Fruit fly (Drosophila melanogaster) whole organism, prepupa: ENCODE results near the gene CG44004.

Experiments used
- Blimp-1 ChIP-seq: fragments of 200-800 bp; sonication (Bioruptor generic); optimal IDR thresholded peaks from 3 replicates; lab custom pipeline; 2017; ENCODE audit warnings: missing biosample characterization, missing genetic modification characterization, mild to moderate bottlenecking, moderate library complexity, missing genetic modification reagents
- CG10669 ChIP-seq: fragments of 200-800 bp; sonication (Bioruptor generic); optimal IDR thresholded peaks from 3 replicates; lab custom pipeline; 2018; ENCODE audit warnings: missing biosample characterization, mild to moderate bottlenecking, missing genetic modification characterization, moderate library complexity
- CG11294 ChIP-seq: fragments of 200-800 bp; sonication (Bioruptor generic); IDR thresholded peaks from 2 replicates; pipeline ENCODE4 v1.3.6; 2022; ENCODE audit warnings: missing biosample characterization, missing genetic modification characterization
- CG11762 ChIP-seq: fragments of 200-800 bp; sonication (Bioruptor generic); optimal IDR thresholded peaks from 3 replicates; lab custom pipeline; 2016; ENCODE audit warnings: missing biosample characterization, missing genetic modification characterization; ENCODE audit not compliant: insufficient read depth
- CG11902 ChIP-seq: fragments of 200-800 bp; sonication (Bioruptor generic); optimal IDR thresholded peaks from 3 replicates; lab custom pipeline; 2016; ENCODE audit warnings: missing biosample characterization, missing genetic modification characterization
- CG15336 ChIP-seq: fragments of 200-800 bp; sonication (Bioruptor generic); IDR thresholded peaks from 2 replicates; pipeline ENCODE4 v1.3.6; 2022; ENCODE audit warnings: missing biosample characterization, missing genetic modification characterization
- CG1621 ChIP-seq: fragments of 200-800 bp; sonication (Bioruptor generic); optimal IDR thresholded peaks from 3 replicates; lab custom pipeline; 2018; ENCODE audit warnings: missing biosample characterization, mild to moderate bottlenecking, missing genetic modification characterization
- CG16779 ChIP-seq: fragments of 200-800 bp; sonication (Bioruptor generic); optimal IDR thresholded peaks from 3 replicates; lab custom pipeline; 2017; ENCODE audit warnings: missing biosample characterization, mild to moderate bottlenecking, missing genetic modification characterization
- CG3032 ChIP-seq: fragments of 200-800 bp; optimal IDR thresholded peaks from 2 replicates; lab custom pipeline; 2019; ENCODE audit warnings: missing biosample characterization, mild to moderate bottlenecking, missing genetic modification characterization, moderate library complexity
- CG31627 ChIP-seq: fragments of 200-800 bp; sonication (Bioruptor generic); optimal IDR thresholded peaks from 3 replicates; lab custom pipeline; 2016; ENCODE audit warnings: missing biosample characterization, missing genetic modification characterization
- CG32006 ChIP-seq: fragments of 200-800 bp; sonication (Bioruptor generic); optimal IDR thresholded peaks from 3 replicates; lab custom pipeline; 2017; ENCODE audit warnings: missing biosample characterization, mild to moderate bottlenecking, missing genetic modification characterization
- CG34406 ChIP-seq: fragments of 200-800 bp; sonication (Bioruptor generic); optimal IDR thresholded peaks from 3 replicates; lab custom pipeline; 2016; ENCODE audit warnings: missing biosample characterization, missing genetic modification characterization
- CG4318 ChIP-seq: fragments of 200-800 bp; sonication (Bioruptor generic); optimal IDR thresholded peaks from 3 replicates; lab custom pipeline; 2017; ENCODE audit warnings: missing biosample characterization, mild to moderate bottlenecking, missing genetic modification characterization
- CG6163 ChIP-seq: fragments of 200-800 bp; sonication (Bioruptor generic); IDR thresholded peaks from 3 replicates; pipeline ENCODE4 v1.3.6; 2022; ENCODE audit warnings: missing biosample characterization, missing genetic modification characterization
- CG6276 ChIP-seq: fragments of 200-800 bp; sonication (Bioruptor generic); optimal IDR thresholded peaks from 2 replicates; lab custom pipeline; 2017; ENCODE audit warnings: missing biosample characterization, mild to moderate bottlenecking, missing genetic modification characterization
- CG6808 ChIP-seq: fragments of 200-800 bp; sonication (Bioruptor generic); optimal IDR thresholded peaks from 3 replicates; lab custom pipeline; 2017; ENCODE audit warnings: missing biosample characterization, missing genetic modification characterization, mild to moderate bottlenecking, moderate library complexity, missing genetic modification reagents
- CG7368 ChIP-seq: fragments of 200-800 bp; sonication (Bioruptor generic); optimal IDR thresholded peaks from 3 replicates; lab custom pipeline; 2016; ENCODE audit warnings: missing biosample characterization, missing genetic modification characterization
- CG8119 ChIP-seq: fragments of 200-800 bp; sonication (Bioruptor generic); IDR thresholded peaks from 3 replicates; pipeline ENCODE4 v1.3.6; 2022; ENCODE audit warnings: missing biosample characterization, missing genetic modification characterization
- CG8319 ChIP-seq: fragments of 200-800 bp; sonication (Bioruptor generic); optimal IDR thresholded peaks from 3 replicates; lab custom pipeline; 2016; ENCODE audit warnings: missing biosample characterization, missing genetic modification characterization
- CG8632 ChIP-seq: fragments of 200-800 bp; sonication (Bioruptor generic); optimal IDR thresholded peaks from 3 replicates; lab custom pipeline; 2016; ENCODE audit warnings: missing biosample characterization, missing genetic modification characterization
- Eip93F ChIP-seq: fragments of 200-800 bp; sonication (Bioruptor generic); optimal IDR thresholded peaks from 2 replicates; lab custom pipeline; 2016; ENCODE audit warnings: missing biosample characterization, mild to moderate bottlenecking, missing genetic modification characterization
- Ets21C ChIP-seq: fragments of 200-800 bp; sonication (Bioruptor generic); optimal IDR thresholded peaks from 3 replicates; lab custom pipeline; 2016; ENCODE audit warnings: missing biosample characterization, missing genetic modification characterization
- Ets96B ChIP-seq: fragments of 200-800 bp; optimal IDR thresholded peaks from 2 replicates; lab custom pipeline; 2019; ENCODE audit warnings: missing biosample characterization, mild to moderate bottlenecking, missing genetic modification characterization, moderate library complexity
- Gug ChIP-seq: fragments of 200-800 bp; sonication (Bioruptor generic); IDR thresholded peaks from 2 replicates; pipeline ENCODE4 v1.3.6; 2022; ENCODE audit warnings: missing biosample characterization, missing genetic modification characterization
- Hr38 ChIP-seq: sonication (Bioruptor generic); optimal IDR thresholded peaks from 2 replicates; lab custom pipeline; 2016; ENCODE audit warnings: missing biosample characterization, missing genetic modification characterization
- Hr39 ChIP-seq: fragments of 200-800 bp; sonication (Bioruptor generic); optimal IDR thresholded peaks from 2 replicates; lab custom pipeline; 2016; ENCODE audit warnings: missing biosample characterization, missing genetic modification characterization
- Hr4 ChIP-seq: fragments of 200-800 bp; sonication (Bioruptor generic); optimal IDR thresholded peaks from 3 replicates; lab custom pipeline; 2016; ENCODE audit warnings: missing biosample characterization, missing genetic modification characterization
- Lpt ChIP-seq: fragments of 200-800 bp; sonication (Bioruptor generic); optimal IDR thresholded peaks from 3 replicates; lab custom pipeline; 2016; ENCODE audit warnings: missing biosample characterization, missing genetic modification characterization
- Met ChIP-seq: fragments of 200-800 bp; sonication (Bioruptor generic); optimal IDR thresholded peaks from 3 replicates; lab custom pipeline; 2016; ENCODE audit warnings: missing biosample characterization, missing genetic modification characterization
- OdsH ChIP-seq: fragments of 200-800 bp; sonication (Bioruptor generic); optimal IDR thresholded peaks from 3 replicates; lab custom pipeline; 2016; ENCODE audit warnings: missing biosample characterization, missing genetic modification characterization
- Smox ChIP-seq: fragments of 200-800 bp; sonication (Bioruptor generic); optimal IDR thresholded peaks from 3 replicates; lab custom pipeline; 2016; ENCODE audit warnings: missing biosample characterization, missing genetic modification characterization
- Sox102F ChIP-seq: fragments of 200-800 bp; sonication (Bioruptor generic); optimal IDR thresholded peaks from 2 replicates; lab custom pipeline; 2016; ENCODE audit warnings: missing biosample characterization, mild to moderate bottlenecking, missing genetic modification characterization
- Sox14 ChIP-seq: fragments of 200-800 bp; sonication (Bioruptor generic); optimal IDR thresholded peaks from 3 replicates; lab custom pipeline; 2016; ENCODE audit warnings: missing biosample characterization, missing genetic modification characterization
- achi ChIP-seq: fragments of 200-800 bp; sonication (Bioruptor generic); optimal IDR thresholded peaks from 3 replicates; lab custom pipeline; 2016; ENCODE audit warnings: missing biosample characterization, missing genetic modification characterization
- acj6 ChIP-seq: fragments of 200-800 bp; sonication (Bioruptor generic); optimal IDR thresholded peaks from 3 replicates; lab custom pipeline; 2016; ENCODE audit warnings: missing biosample characterization, missing genetic modification characterization
- cyc ChIP-seq: fragments of 200-800 bp; sonication (Bioruptor generic); optimal IDR thresholded peaks from 3 replicates; lab custom pipeline; 2016; ENCODE audit warnings: missing biosample characterization, missing genetic modification characterization
- dac ChIP-seq: fragments of 200-800 bp; sonication (Bioruptor generic); optimal IDR thresholded peaks from 2 replicates; lab custom pipeline; 2017; ENCODE audit warnings: missing biosample characterization, mild to moderate bottlenecking, missing genetic modification characterization
- dsx ChIP-seq: fragments of 200-800 bp; optimal IDR thresholded peaks from 3 replicates; lab custom pipeline; 2019; ENCODE audit warnings: missing biosample characterization, mild to moderate bottlenecking, missing genetic modification characterization, moderate library complexity; ENCODE audit not compliant: poor library complexity, severe bottlenecking
- eg ChIP-seq: fragments of 200-800 bp; sonication (Bioruptor generic); IDR thresholded peaks from 3 replicates; pipeline ENCODE4 v1.3.6; 2022; ENCODE audit warnings: missing biosample characterization, missing genetic modification characterization
- esn ChIP-seq: fragments of 200-800 bp; sonication (Bioruptor generic); optimal IDR thresholded peaks from 2 replicates; lab custom pipeline; 2016; ENCODE audit warnings: missing biosample characterization, mild to moderate bottlenecking, missing genetic modification characterization, moderate library complexity
- fd59A ChIP-seq: fragments of 200-800 bp; sonication (Bioruptor generic); optimal IDR thresholded peaks from 2 replicates; lab custom pipeline; 2017; ENCODE audit warnings: missing biosample characterization, mild to moderate bottlenecking, missing genetic modification characterization, missing genetic modification reagents
- fd85E ChIP-seq: fragments of 200-800 bp; sonication (Bioruptor generic); optimal IDR thresholded peaks from 3 replicates; lab custom pipeline; 2016; ENCODE audit warnings: missing biosample characterization, missing genetic modification characterization
- fkh ChIP-seq: fragments of 200-800 bp; sonication (Bioruptor generic); optimal IDR thresholded peaks from 3 replicates; lab custom pipeline; 2017; ENCODE audit warnings: missing biosample characterization, mild to moderate bottlenecking, missing genetic modification characterization, moderate library complexity
- lz ChIP-seq: fragments of 200-800 bp; sonication (Bioruptor generic); optimal IDR thresholded peaks from 3 replicates; lab custom pipeline; 2016; ENCODE audit warnings: missing biosample characterization, missing genetic modification characterization
- pdm3 ChIP-seq: fragments of 200-800 bp; sonication (Bioruptor generic); optimal IDR thresholded peaks from 3 replicates; lab custom pipeline; 2016; ENCODE audit warnings: missing biosample characterization, missing genetic modification characterization
- salr ChIP-seq, 2 experiments: fragments of 200-800 bp; sonication (Bioruptor generic); optimal IDR thresholded peaks; 3 replicates each; lab custom pipeline; 2016 to 2018; ENCODE audit warnings: missing biosample characterization in 2 of 2, missing genetic modification characterization in 2 of 2, mild to moderate bottlenecking in 1 of 2
- spab ChIP-seq: fragments of 200-800 bp; sonication (Bioruptor generic); optimal IDR thresholded peaks from 2 replicates; lab custom pipeline; 2017; ENCODE audit warnings: missing biosample characterization, mild to moderate bottlenecking, missing genetic modification characterization, missing genetic modification reagents
- svp ChIP-seq: fragments of 200-800 bp; sonication (Bioruptor generic); peaks from one replicate; lab custom pipeline; 2016; ENCODE audit warnings: missing biosample characterization, missing genetic modification characterization
- topi ChIP-seq: fragments of 200-800 bp; sonication (Bioruptor generic); optimal IDR thresholded peaks from 3 replicates; lab custom pipeline; 2016; ENCODE audit warnings: missing biosample characterization, missing genetic modification characterization
- vri ChIP-seq: fragments of 200-800 bp; sonication (Bioruptor generic); optimal IDR thresholded peaks from 3 replicates; lab custom pipeline; 2016; ENCODE audit warnings: missing biosample characterization, mild to moderate bottlenecking, missing genetic modification characterization

Gene CG44004

DNA sequence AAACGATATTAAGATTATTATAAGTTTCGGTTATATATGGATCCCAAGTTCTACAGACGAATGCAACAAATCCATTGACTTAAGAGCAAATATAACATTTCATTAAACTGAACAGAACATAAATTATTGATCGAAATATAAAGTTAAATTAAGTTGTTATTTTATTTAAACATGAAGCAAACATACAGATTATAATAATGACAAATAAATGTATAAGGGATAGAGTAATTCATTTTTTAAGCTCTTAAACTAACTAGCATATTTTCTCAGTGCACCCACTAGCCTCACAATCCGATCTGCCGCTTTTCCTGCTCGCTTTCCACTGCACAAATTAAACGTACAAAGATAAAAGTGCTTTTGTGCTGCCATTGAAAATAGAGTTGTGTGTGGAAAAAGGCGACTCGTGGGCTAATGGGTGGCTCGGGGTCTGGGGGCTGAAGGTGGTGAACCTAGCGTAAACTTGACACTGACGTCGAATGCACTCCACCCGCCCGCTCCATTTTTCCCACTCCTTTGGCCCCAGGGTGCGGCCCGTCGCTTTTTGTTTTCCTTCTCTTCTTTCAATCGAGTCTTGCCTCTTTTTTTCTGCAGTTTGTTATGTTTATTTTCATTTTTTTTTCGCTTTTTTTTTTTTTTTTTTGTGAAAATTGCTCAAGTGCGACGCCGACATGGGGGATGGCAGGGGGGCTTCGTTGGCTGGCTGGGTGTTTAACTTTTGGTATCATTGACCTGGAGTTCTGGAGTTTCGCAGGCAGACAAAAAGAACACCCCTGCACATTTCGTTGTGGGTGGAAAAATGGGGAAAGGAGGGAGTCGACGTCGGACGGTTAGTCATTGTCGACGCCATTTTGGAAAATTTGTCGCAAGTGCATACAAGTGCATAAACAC is 6.2 kb upstream of the CG44004 start:
- TF ChIP-seq CG6808 (GFP tag; lab: Kevin White, UChicago) (peak; percentile 87), CG10669 (peak; percentile 36), CG8319 (GFP tag; lab: Kevin White, UChicago) (no peak), dac (GFP tag; lab: Kevin White, UChicago) (peak; percentile 55), dsx (GFP tag; lab: Kevin White, UChicago) (peak; percentile 60), fd59A (GFP tag; lab: Kevin White, UChicago) (peak; percentile 48), Hr38 (GFP tag; lab: Kevin White, UChicago) (no peak), fkh (GFP tag; lab: Kevin White, UChicago) (no peak), esn (GFP tag; lab: Kevin White, UChicago) (peak; percentile 18), CG8632 (GFP tag; lab: Kevin White, UChicago) (peak; percentile 27), CG31627 (GFP tag; lab: Kevin White, UChicago) (no peak), CG16779 (tag; lab: Kevin White, UChicago) (peak; percentile 87), Ets21C (no peak), CG11902 (GFP tag; lab: Kevin White, UChicago) (no peak), salr (GFP tag; optimal IDR thresholded peaks at IDR 0.05; lab: Kevin White, UChicago) (peak; percentile 13 to 87), Sox14 (GFP tag; lab: Kevin White, UChicago) (peak; percentile 43), Lpt (GFP tag; lab: Kevin White, UChicago) (peak; percentile 74), Sox102F (GFP tag; lab: Kevin White, UChicago) (peak; percentile 35), Met (no peak), Ets96B (peak; percentile 79), Gug (GFP tag; lab: Robert Waterston, UW) (peak; percentile 68), acj6 (GFP tag; lab: Kevin White, UChicago) (peak; percentile 66), CG8119 (GFP tag; lab: Robert Waterston, UW) (peak; percentile 82), Eip93F (no peak), CG15336 (GFP tag; lab: Robert Waterston, UW) (peak; percentile 68), lz (GFP tag; lab: Kevin White, UChicago) (peak; percentile 28), Blimp-1 (GFP tag; lab: Kevin White, UChicago) (no peak), CG7368 (GFP tag; lab: Kevin White, UChicago) (peak; percentile 62), fd85E (GFP tag; lab: Kevin White, UChicago) (no peak), CG11762 (GFP tag; lab: Kevin White, UChicago) (peak; percentile 67), CG6276 (GFP tag; lab: Kevin White, UChicago) (peak; percentile 65), CG32006 (GFP tag; lab: Kevin White, UChicago) (peak; percentile 87), spab (GFP tag; lab: Kevin White, UChicago) (peak; percentile 75), CG4318 (peak; percentile 82), svp (GFP tag; lab: Kevin White, UChicago) (peak; percentile 51), pdm3 (GFP tag; lab: Kevin White, UChicago) (peak; percentile 49), vri (GFP tag; lab: Kevin White, UChicago) (no peak), OdsH (GFP tag; lab: Kevin White, UChicago) (peak; percentile 67), CG6163 (peak; percentile 88), Hr4 (GFP tag; lab: Kevin White, UChicago) (peak; percentile 73), eg (GFP tag; lab: Robert Waterston, UW) (peak; percentile 80), Hr39 (GFP tag; lab: Kevin White, UChicago) (no peak), CG3032 (tag; lab: Kevin White, UChicago) (peak; percentile 78), topi (GFP tag; lab: Kevin White, UChicago) (peak; percentile 5), CG11294 (GFP tag; lab: Robert Waterston, UW) (no peak), CG34406 (GFP tag; lab: Kevin White, UChicago) (peak; percentile 23), achi (GFP tag; lab: Kevin White, UChicago) (peak; percentile 73), CG1621 (peak; percentile 42), cyc (peak; percentile 14), Smox (GFP tag; lab: Kevin White, UChicago) (no peak)
